Fruit fly (Drosophila melanogaster): ENCODE measurements around the gene OdsH.

DNA sequence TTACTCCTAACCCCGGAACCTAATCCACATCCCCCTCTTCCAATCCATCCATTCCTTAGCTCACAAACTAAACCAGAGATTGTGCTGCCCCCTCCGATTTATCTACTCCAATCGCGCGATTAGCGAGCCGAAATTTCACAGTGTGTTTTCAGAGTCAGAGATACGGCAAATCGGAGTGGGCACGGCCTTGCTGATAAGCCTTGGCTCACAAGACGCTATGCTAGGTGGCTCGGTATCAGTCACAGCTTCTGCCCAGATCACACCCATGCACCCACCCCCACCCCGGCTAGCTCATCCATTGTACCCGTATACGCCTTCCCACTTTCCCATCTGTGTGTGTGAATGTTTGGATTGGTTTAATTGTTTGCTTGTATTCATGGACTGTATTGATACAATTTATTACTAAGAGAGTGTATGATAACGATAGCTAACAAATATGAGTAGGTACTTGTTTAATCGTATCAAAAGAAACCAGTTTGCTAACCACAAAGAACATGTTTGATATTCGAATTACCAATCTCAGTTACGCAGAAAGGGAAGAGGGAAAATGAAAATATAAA lies 55.1 kb downstream of the OdsH start:
- TF ChIP-seq CG9705 (GFP tag; optimal IDR thresholded peaks at IDR 0.05), result no peak
- TF ChIP-seq foxo (GFP tag; optimal IDR thresholded peaks at IDR 0.05), result no peak
- TF ChIP-seq Rel (GFP tag; optimal IDR thresholded peaks at IDR 0.05), result no peak
- peak; percentile 48 for TF ChIP-seq Rel (tag; optimal IDR thresholded peaks at IDR 0.05)
- no peak for TF ChIP-seq pan (optimal IDR thresholded peaks at IDR 0.05)
- no peak for TF ChIP-seq Mio (GFP tag; optimal IDR thresholded peaks at IDR 0.05)

All from whole organism, wandering third instar larva.